Worm (Caenorhabditis elegans): Measurements from ENCODE around the gene lad-2.

The lad-2 gene

ce11 chrIV:2993278-2993899 is 15.1 kb upstream of the lad-2 start (continued):
- no peak for TF ChIP-seq aha-1 (tag; optimal IDR thresholded peaks at IDR 0.05)
- TF ChIP-seq nhr-237 (tag; optimal IDR thresholded peaks at IDR 0.05) = no peak
- no peak for TF ChIP-seq hpl-2 (GFP tag; optimal IDR thresholded peaks at IDR 0.05)
- no peak for TF ChIP-seq xbp-1 (tag; optimal IDR thresholded peaks at IDR 0.05)
- TF ChIP-seq unc-30 (tag; optimal IDR thresholded peaks at IDR 0.05) = no peak
- peak; percentile 58 for TF ChIP-seq blmp-1 (tag; optimal IDR thresholded peaks at IDR 0.05)
- TF ChIP-seq nhr-85 (tag) = peak; percentile 73
- TF ChIP-seq mdl-1 (tag; optimal IDR thresholded peaks at IDR 0.05) = peak in 1 of 2 experiments; percentile 43
- TF ChIP-seq ceh-90 (tag; optimal IDR thresholded peaks at IDR 0.05) = no peak
- no peak for TF ChIP-seq nhr-77 (tag; optimal IDR thresholded peaks at IDR 0.05)
- no peak for TF ChIP-seq C34B4.2 (tag; optimal IDR thresholded peaks at IDR 0.05)
- peak; percentile 50 for TF ChIP-seq mab-9 (GFP tag; IDR thresholded peaks at IDR 0.05)
- TF ChIP-seq egl-13 (tag; optimal IDR thresholded peaks at IDR 0.05) = peak; percentile 14
- TF ChIP-seq ztf-4 (tag; optimal IDR thresholded peaks at IDR 0.05) = no peak
- no peak for TF ChIP-seq dsc-1 (tag; optimal IDR thresholded peaks at IDR 0.05)
- TF ChIP-seq lin-13 (GFP tag; optimal IDR thresholded peaks at IDR 0.05) = peak; percentile 28
- TF ChIP-seq grh-1 (GFP tag; IDR thresholded peaks at IDR 0.05) = no peak
- TF ChIP-seq swsn-7 (tag; optimal IDR thresholded peaks at IDR 0.05) = peak; percentile 49
- TF ChIP-seq Y116A8C.19 (tag; optimal IDR thresholded peaks at IDR 0.05; ENCODE audit: borderline replicate concordance) = no peak
- TF ChIP-seq nhr-76 (tag; optimal IDR thresholded peaks at IDR 0.05) = no peak
- peak; percentile 32 for TF ChIP-seq ceh-63 (GFP tag; optimal IDR thresholded peaks at IDR 0.05)
- peak; percentile 16 for TF ChIP-seq tbx-2 (tag; optimal IDR thresholded peaks at IDR 0.05)
- TF ChIP-seq nhr-28 (tag; optimal IDR thresholded peaks at IDR 0.05) = no peak
- TF ChIP-seq fos-1 (tag; optimal IDR thresholded peaks at IDR 0.05) = no peak
- TF ChIP-seq aly-2 (tag; optimal IDR thresholded peaks at IDR 0.05) = no peak
- no peak for TF ChIP-seq tlp-1 (tag; optimal IDR thresholded peaks at IDR 0.05)
- TF ChIP-seq ets-5 (GFP tag; IDR thresholded peaks at IDR 0.05) = no peak
- TF ChIP-seq irx-1 (tag; optimal IDR thresholded peaks at IDR 0.05) = peak; percentile 54
- TF ChIP-seq snpc-4 (tag; optimal IDR thresholded peaks at IDR 0.05) = no peak
- TF ChIP-seq unc-130 (tag; optimal IDR thresholded peaks at IDR 0.05) = no peak
- TF ChIP-seq snu-23 (GFP tag; optimal IDR thresholded peaks at IDR 0.05) = peak; percentile 48
- TF ChIP-seq fkh-10 (GFP tag; optimal IDR thresholded peaks at IDR 0.05) = peak; percentile 59
- no peak for TF ChIP-seq egl-27 (tag; optimal IDR thresholded peaks at IDR 0.05)
- no peak for TF ChIP-seq ama-1 (optimal IDR thresholded peaks at IDR 0.05)
- TF ChIP-seq dpl-1 (GFP tag; optimal IDR thresholded peaks at IDR 0.05) = peak in 1 of 3 experiments; percentile 12
- no peak for TF ChIP-seq F16B12.6 (tag; optimal IDR thresholded peaks at IDR 0.05)
- TF ChIP-seq pqm-1 (tag; optimal IDR thresholded peaks at IDR 0.05) = no peak
- TF ChIP-seq lsy-2 (tag; optimal IDR thresholded peaks at IDR 0.05) = peak; percentile 54 to 64
- TF ChIP-seq C04F5.9 (tag; optimal IDR thresholded peaks at IDR 0.05) = no peak
- TF ChIP-seq hlh-4 (tag; optimal IDR thresholded peaks at IDR 0.05) = no peak
- no peak for TF ChIP-seq sup-37 (GFP tag; optimal IDR thresholded peaks at IDR 0.05)
- TF ChIP-seq sptf-1 (tag; optimal IDR thresholded peaks at IDR 0.05) = no peak
- peak; percentile 94 for TF ChIP-seq fkh-8 (tag; optimal IDR thresholded peaks at IDR 0.05)
- TF ChIP-seq ztf-11 (tag; optimal IDR thresholded peaks at IDR 0.05) = no peak
- TF ChIP-seq C16A3.4 (tag; optimal IDR thresholded peaks at IDR 0.05) = no peak
- TF ChIP-seq alr-1 (tag; optimal IDR thresholded peaks at IDR 0.05; ENCODE audit: borderline replicate concordance) = no peak
- TF ChIP-seq rnt-1 (tag; optimal IDR thresholded peaks at IDR 0.05) = peak; percentile 66
- TF ChIP-seq zip-4 (GFP tag; optimal IDR thresholded peaks at IDR 0.05) = peak; percentile 23
- peak; percentile 69 for TF ChIP-seq nhr-47 (tag; optimal IDR thresholded peaks at IDR 0.05)
- TF ChIP-seq lin-14 (GFP tag; optimal IDR thresholded peaks at IDR 0.05) = peak; percentile 97
- peak; percentile 33 to 70 (median 51) for TF ChIP-seq ceh-82 (tag; optimal IDR thresholded peaks at IDR 0.05)
- TF ChIP-seq nhr-71 (tag; optimal IDR thresholded peaks at IDR 0.05) = peak; percentile 70
- no peak for TF ChIP-seq elt-2 (tag; optimal IDR thresholded peaks at IDR 0.05)
- peak; percentile 29 for TF ChIP-seq nhr-20 (tag; optimal IDR thresholded peaks at IDR 0.05)

Measured in whole organism, L1 larva.